Worm (Caenorhabditis elegans) whole organism, L4 larva: ENCODE data around the gene F58E2.2.

Source experiments
- T20F7.1 ChIP-seq: fragments of 200-800 bp; sonication (Bioruptor generic); optimal IDR thresholded peaks from 2 replicates; lab custom pipeline; 2018; ENCODE audit warnings: mild to moderate bottlenecking, missing genetic modification characterization, missing compliant biosample characterization
- dmd-9 ChIP-seq: fragments of 200-800 bp; sonication (Bioruptor generic); IDR thresholded peaks from 2 replicates; pipeline ENCODE4 v1.3.6; 2022; ENCODE audit warnings: missing genetic modification reagents, missing genetic modification characterization, missing compliant biosample characterization
- hif-1 ChIP-seq, 2 experiments: sonication (generic microtip); optimal IDR thresholded peaks; 2 replicates each; lab custom pipeline; 2016 to 2017; ENCODE audit warnings: missing compliant biosample characterization in 2 of 2, missing genetic modification characterization in 2 of 2, missing genetic modification reagents in 2 of 2, missing genotype in 2 of 2, mild to moderate bottlenecking in 1 of 2
- mes-2 ChIP-seq: sonication (generic microtip); optimal IDR thresholded peaks from 2 replicates; lab custom pipeline; 2016; ENCODE audit warnings: missing genotype, mild to moderate bottlenecking, missing genetic modification characterization, missing compliant biosample characterization; ENCODE audit not compliant: poor library complexity, severe bottlenecking
- pha-4 ChIP-seq, 2 experiments: fragments of 150-350 bp in 1 of 2; fragments of 200-800 bp in 1 of 2; sonication (Bioruptor generic) in 1 of 2; IDR thresholded peaks in 1 of 2; optimal IDR thresholded peaks in 1 of 2; 2 replicates each; pipeline versions ENCODE4 v1.3.6 to Lab custom; 2014 to 2022; ENCODE audit warnings: missing genetic modification characterization in 2 of 2, missing genetic modification reagents in 2 of 2, missing biosample characterization in 1 of 2, missing compliant biosample characterization in 1 of 2
- snpc-4 ChIP-seq: fragments of 150-350 bp; optimal IDR thresholded peaks from 2 replicates; lab custom pipeline; 2014; ENCODE audit warnings: missing biosample characterization, missing genetic modification characterization

ce11 chrIV:3436021-3436420 lies 33.8 kb upstream of the F58E2.2 start, which contains the start of gene srz-32:
- TF ChIP-seq snpc-4 (tag; lab: Kevin White, UChicago) (no peak), mes-2 (tag; lab: Kevin White, UChicago) (no peak), pha-4 (GFP tag; IDR thresholded peaks at IDR 0.05; lab: Robert Waterston, UW) (no peak), pha-4 (tag; optimal IDR thresholded peaks at IDR 0.05; lab: Kevin White, UChicago) (no peak), hif-1 (tag; optimal IDR thresholded peaks at IDR 0.05; lab: Kevin White, UChicago) (no peak), dmd-9 (GFP tag; lab: Robert Waterston, UW) (no peak), T20F7.1 (no peak)
